Worm (Caenorhabditis elegans) whole organism, L4 larva: ENCODE measurements around the gene T28C12.15.

Experiments
- F26F4.8 ChIP-seq: fragments of 200-800 bp; sonication (Bioruptor generic); conservative IDR thresholded peaks from 2 replicates; pipeline ENCODE4 v1.3.6; 2022; ENCODE audit warnings: missing genetic modification characterization, missing compliant biosample characterization
- R02D3.7 ChIP-seq: fragments of 150-350 bp; sonication (generic microtip); optimal IDR thresholded peaks from 3 replicates; lab custom pipeline; 2014; ENCODE audit warnings: missing biosample characterization, missing genetic modification characterization
- ama-1 ChIP-seq: fragments of 150-350 bp; optimal IDR thresholded peaks from 2 replicates; lab custom pipeline; 2014; ENCODE audit warnings: inconsistent platforms, mixed read lengths
- dpl-1 ChIP-seq: fragments of 150-350 bp; optimal IDR thresholded peaks from 2 replicates; lab custom pipeline; 2014; ENCODE audit warnings: missing biosample characterization, missing genetic modification reagents, missing genetic modification characterization
- fos-1 ChIP-seq: fragments of 150-350 bp; optimal IDR thresholded peaks from 2 replicates; lab custom pipeline; 2014; ENCODE audit warnings: missing biosample characterization, missing genetic modification characterization
- nhr-48 ChIP-seq: sonication (generic microtip); optimal IDR thresholded peaks from 2 replicates; lab custom pipeline; 2016; ENCODE audit warnings: mild to moderate bottlenecking, missing genetic modification characterization, missing compliant biosample characterization
- nhr-77 ChIP-seq: fragments of 150-350 bp; optimal IDR thresholded peaks from 2 replicates; lab custom pipeline; 2014; ENCODE audit warnings: missing biosample characterization, missing genetic modification characterization
- unc-39 ChIP-seq: sonication (generic microtip); optimal IDR thresholded peaks from 2 replicates; lab custom pipeline; 2017; ENCODE audit warnings: missing biosample characterization, missing genetic modification characterization

ce11 chrV:6355975-6356441, 34.4 kb upstream of the T28C12.15 start, which contains the start of gene bcl-11:
- no peak for TF ChIP-seq ama-1 (lab: Kevin White, UChicago)
- no peak for TF ChIP-seq unc-39 (tag; lab: Kevin White, UChicago)
- TF ChIP-seq dpl-1 (GFP tag; lab: Kevin White, UChicago), result no peak
- peak; percentile 60 for TF ChIP-seq nhr-48 (tag; lab: Kevin White, UChicago)
- no peak for TF ChIP-seq F26F4.8 (GFP tag; lab: Robert Waterston, UW)
- no peak for TF ChIP-seq fos-1 (tag; lab: Kevin White, UChicago)
- TF ChIP-seq R02D3.7 (tag; lab: Kevin White, UChicago), result no peak
- TF ChIP-seq nhr-77, result no peak
